Worm (Caenorhabditis elegans): ENCODE data around the gene madf-5.
A peak's percentile ranks its signal among the peaks of the same experiment; 100 is the strongest.

madf-5 gene

DNA sequence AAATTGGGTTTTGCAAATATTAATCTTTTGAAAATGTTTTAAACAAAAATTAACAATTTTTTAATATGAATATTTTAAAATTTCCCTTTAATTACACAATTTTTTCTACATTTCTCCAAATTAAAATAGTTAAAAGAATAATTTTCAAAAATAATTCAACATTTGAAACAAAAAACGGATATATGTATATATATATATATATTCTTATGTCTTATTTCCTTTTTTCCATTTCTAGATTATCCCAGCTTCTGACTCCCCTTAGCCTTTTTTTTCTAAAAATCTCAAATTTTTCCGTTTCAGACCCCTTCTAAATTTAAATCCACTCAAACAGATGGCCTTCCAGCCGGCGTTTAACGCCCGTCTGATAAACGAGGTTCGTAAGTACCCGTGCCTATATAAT lies at the start of gene madf-5:
madf-5 (plus strand) TSS at position 301 of the 400 bp plus-strand sequence.
- no peak for TF ChIP-seq ztf-23 (GFP tag; IDR thresholded peaks at IDR 0.05)
- TF ChIP-seq T22C8.4 (GFP tag; IDR thresholded peaks at IDR 0.05) = no peak
- TF ChIP-seq cog-1 (tag; optimal IDR thresholded peaks at IDR 0.05) = no peak
- no peak for TF ChIP-seq med-1 (GFP tag; optimal IDR thresholded peaks at IDR 0.05; ENCODE audit: insufficient read depth)
- TF ChIP-seq tab-1 (GFP tag; IDR thresholded peaks at IDR 0.05) = no peak

DNA sequence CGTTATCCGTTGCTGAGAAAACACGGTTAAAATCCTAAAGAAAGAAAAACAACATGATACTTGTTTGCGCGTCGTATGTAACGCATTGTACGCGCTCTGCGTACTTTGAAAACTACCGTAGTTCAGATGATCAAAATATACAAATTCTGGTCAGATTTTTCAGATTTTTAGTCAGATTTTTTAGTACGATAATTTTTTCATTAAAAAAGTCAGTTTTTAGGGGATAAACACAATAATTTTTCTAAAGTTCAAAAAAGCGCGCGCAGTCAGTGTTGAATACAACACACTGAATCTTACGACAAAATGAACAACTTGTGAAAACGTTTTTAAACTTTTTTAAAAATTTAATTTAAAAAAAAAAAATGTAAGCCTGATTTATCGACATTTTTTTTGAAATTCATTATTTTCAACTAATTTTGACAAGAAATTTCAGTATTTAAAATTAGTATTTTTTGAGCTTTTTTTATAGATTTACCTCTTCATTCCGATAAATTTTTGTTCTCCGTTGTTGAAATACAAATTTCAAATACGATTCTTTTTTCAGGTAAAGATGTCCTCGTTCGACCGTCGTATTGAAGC lies 49.7 kb upstream of the madf-5 start, which contains the start of gene pot-2:
pot-2 (plus strand) TSS at position 529 of the 579 bp plus-strand sequence.
- TF ChIP-seq ref-1 (GFP tag; conservative IDR thresholded peaks at IDR 0.05) = no peak
- no peak for TF ChIP-seq med-1 (GFP tag; optimal IDR thresholded peaks at IDR 0.05; ENCODE audit: insufficient read depth)
- no peak for TF ChIP-seq ztf-23 (GFP tag; IDR thresholded peaks at IDR 0.05)

DNA sequence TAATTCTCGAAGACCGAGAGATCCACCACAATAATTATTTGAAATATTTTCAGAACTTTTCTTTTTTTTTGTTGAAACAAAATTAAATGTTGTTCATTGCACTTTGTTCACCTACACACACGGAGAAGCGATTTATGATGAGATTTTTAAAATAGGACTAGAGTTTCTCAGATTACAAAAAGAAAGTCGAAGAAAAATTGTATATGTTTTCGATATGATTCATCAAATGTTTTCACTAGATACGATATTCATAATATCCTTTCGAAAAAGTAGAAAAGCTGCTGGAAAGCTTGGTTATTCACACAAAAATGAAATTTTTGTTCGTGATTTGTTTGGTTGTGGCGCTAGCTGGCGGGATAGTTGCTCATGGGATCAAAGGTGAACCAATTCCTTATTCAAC lies 48.4 kb upstream of the madf-5 start, which contains the start of gene F57C2.4:
F57C2.4 (plus strand) TSS at position 301 of the 400 bp plus-strand sequence.
- TF ChIP-seq T22C8.4 (GFP tag; IDR thresholded peaks at IDR 0.05) (no peak), cog-1 (tag; optimal IDR thresholded peaks at IDR 0.05) (no peak), tab-1 (GFP tag; IDR thresholded peaks at IDR 0.05) (no peak), ztf-29 (GFP tag; IDR thresholded peaks at IDR 0.05) (no peak), med-1 (GFP tag; optimal IDR thresholded peaks at IDR 0.05; ENCODE audit: insufficient read depth) (no peak), klf-2 (GFP tag; conservative IDR thresholded peaks at IDR 0.05) (no peak), ztf-23 (GFP tag; IDR thresholded peaks at IDR 0.05) (no peak), flt-1 (GFP tag; IDR thresholded peaks at IDR 0.05) (no peak), ref-1 (GFP tag; conservative IDR thresholded peaks at IDR 0.05) (no peak)

DNA sequence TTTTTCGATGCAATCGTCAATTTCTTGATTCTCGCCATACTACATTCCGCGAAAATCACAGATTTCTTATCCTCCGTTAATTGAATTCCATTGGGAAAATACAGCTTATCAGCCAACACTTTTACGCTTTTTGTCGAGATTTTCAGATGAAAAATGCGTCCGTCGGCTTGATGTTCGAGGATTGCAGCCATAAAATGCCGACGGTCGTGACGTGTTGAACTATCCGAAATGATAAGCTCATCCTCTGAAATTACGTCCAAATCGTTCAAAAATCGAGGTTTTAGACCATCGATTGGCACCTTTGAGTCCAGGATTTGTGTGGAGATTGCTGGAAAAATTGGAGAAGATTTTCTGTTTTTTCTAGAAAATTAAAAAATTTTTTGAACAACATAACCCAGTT lies 46.3 kb upstream of the madf-5 start:
- TF ChIP-seq cog-1 (tag; optimal IDR thresholded peaks at IDR 0.05) (no peak), T22C8.4 (GFP tag; IDR thresholded peaks at IDR 0.05) (no peak), ztf-29 (GFP tag; IDR thresholded peaks at IDR 0.05) (no peak), med-1 (GFP tag; optimal IDR thresholded peaks at IDR 0.05; ENCODE audit: insufficient read depth) (no peak), klf-2 (GFP tag; conservative IDR thresholded peaks at IDR 0.05) (no peak), tab-1 (GFP tag; IDR thresholded peaks at IDR 0.05) (no peak), ref-1 (GFP tag; conservative IDR thresholded peaks at IDR 0.05) (no peak), flt-1 (GFP tag; IDR thresholded peaks at IDR 0.05) (no peak), ztf-23 (GFP tag; IDR thresholded peaks at IDR 0.05) (no peak)

DNA sequence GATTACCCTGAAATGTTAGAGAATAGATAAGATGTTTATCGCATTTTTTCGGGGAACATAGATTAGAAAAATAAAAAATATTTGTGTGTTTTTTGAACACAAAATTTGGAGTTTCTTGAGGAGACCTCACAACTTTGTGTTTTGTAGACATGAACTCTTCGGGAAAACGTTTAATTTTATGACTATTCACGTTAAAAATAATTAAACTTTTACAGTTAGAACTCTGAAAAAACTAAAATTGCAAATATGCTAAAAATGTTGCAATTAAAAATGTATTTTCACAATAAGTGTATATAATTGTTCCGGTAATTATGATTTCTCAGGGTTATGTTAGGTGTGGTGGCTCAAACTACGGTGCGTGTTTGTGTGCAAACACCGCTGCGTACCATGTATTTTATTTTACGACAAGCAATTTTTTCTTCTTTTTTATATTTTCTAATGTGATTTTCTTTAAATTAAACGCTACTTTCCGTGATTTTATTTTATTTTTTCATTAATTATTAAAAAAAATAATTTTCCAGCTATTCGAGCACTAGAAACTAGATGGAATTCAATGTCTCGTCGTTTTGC lies 45.1 kb upstream of the madf-5 start, which contains the start of the genes F57C2.5 and spat-1:
F57C2.5 (minus strand) TSS at position 7 of the 570 bp plus-strand sequence.
spat-1 (plus strand) TSS at position 520 of the 570 bp plus-strand sequence.
- TF ChIP-seq tab-1 (GFP tag; IDR thresholded peaks at IDR 0.05) (no peak), cog-1 (tag; optimal IDR thresholded peaks at IDR 0.05) (peak; percentile 93), klf-2 (GFP tag; conservative IDR thresholded peaks at IDR 0.05) (peak; percentile 67; the same call in 1 of the 2 replicates), ref-1 (GFP tag; conservative IDR thresholded peaks at IDR 0.05) (no peak), flt-1 (GFP tag; IDR thresholded peaks at IDR 0.05) (0 out of 2 replicates have a peak, but pooled peaks have one; percentile 6), ztf-29 (GFP tag; IDR thresholded peaks at IDR 0.05) (no peak), med-1 (GFP tag; optimal IDR thresholded peaks at IDR 0.05; ENCODE audit: insufficient read depth) (no peak), ztf-23 (GFP tag; IDR thresholded peaks at IDR 0.05) (peak; percentile 63), T22C8.4 (GFP tag; IDR thresholded peaks at IDR 0.05) (no peak)

DNA sequence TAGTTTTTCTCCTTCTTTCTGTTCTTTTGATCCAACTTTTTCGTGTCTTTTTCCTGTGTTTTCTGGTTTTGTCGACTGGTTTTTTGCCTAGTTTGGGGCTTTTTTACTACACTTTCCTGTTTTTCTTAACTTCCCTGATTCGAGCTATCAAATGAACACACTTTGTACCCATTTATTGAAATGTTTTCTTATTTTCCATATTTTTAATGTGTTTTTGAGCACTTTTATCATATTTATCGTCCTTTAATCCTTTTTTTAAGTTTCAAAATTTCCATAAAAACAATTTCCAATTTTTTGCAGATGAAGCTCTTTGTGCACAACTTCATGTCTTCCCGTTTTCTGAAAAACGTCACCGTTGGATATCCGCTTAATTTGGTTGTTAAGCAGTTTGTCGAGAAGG lies 39.4 kb upstream of the madf-5 start, which contains the start of gene C04H5.1:
C04H5.1 (plus strand) TSS at position 301 of the 400 bp plus-strand sequence.
- TF ChIP-seq tab-1 (GFP tag; IDR thresholded peaks at IDR 0.05) (no peak), med-1 (GFP tag; optimal IDR thresholded peaks at IDR 0.05; ENCODE audit: insufficient read depth) (no peak), klf-2 (GFP tag; conservative IDR thresholded peaks at IDR 0.05) (no peak), cog-1 (tag; optimal IDR thresholded peaks at IDR 0.05) (no peak), flt-1 (GFP tag; IDR thresholded peaks at IDR 0.05) (no peak), ztf-29 (GFP tag; IDR thresholded peaks at IDR 0.05) (no peak), T22C8.4 (GFP tag; IDR thresholded peaks at IDR 0.05) (no peak), ref-1 (GFP tag; conservative IDR thresholded peaks at IDR 0.05) (no peak), ztf-23 (GFP tag; IDR thresholded peaks at IDR 0.05) (no peak)

DNA sequence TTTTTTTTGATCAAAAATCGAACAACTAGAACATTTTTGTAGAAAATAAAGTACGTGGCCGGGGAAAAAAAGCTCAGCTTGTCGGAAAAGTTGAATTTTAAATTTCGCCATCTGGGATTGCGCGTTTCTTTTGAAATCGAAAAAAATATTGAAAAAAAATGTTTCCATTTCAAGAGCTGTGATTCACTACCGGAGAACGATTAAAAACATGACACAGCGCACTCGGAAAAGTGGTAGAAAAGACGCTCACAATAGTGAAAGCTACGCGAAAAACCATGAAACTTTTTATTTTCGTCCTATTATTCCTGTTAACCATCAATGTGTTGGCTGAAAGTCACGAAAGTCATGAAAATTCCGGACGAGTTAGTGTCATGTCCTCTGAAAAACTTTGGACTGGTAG lies 35.7 kb upstream of the madf-5 start, which contains the start of the genes clec-147 and C04H5.7:
clec-147 (minus strand) TSS at position 101 of the 400 bp plus-strand sequence.
C04H5.7 (plus strand) TSS at position 219 of the 400 bp plus-strand sequence.
- no peak for TF ChIP-seq T22C8.4 (GFP tag; IDR thresholded peaks at IDR 0.05)
- no peak for TF ChIP-seq flt-1 (GFP tag; IDR thresholded peaks at IDR 0.05)
- no peak for TF ChIP-seq ref-1 (GFP tag; conservative IDR thresholded peaks at IDR 0.05)
- no peak for TF ChIP-seq ztf-23 (GFP tag; IDR thresholded peaks at IDR 0.05)
- no peak for TF ChIP-seq klf-2 (GFP tag; conservative IDR thresholded peaks at IDR 0.05)
- TF ChIP-seq ztf-29 (GFP tag; IDR thresholded peaks at IDR 0.05) = no peak
- no peak for TF ChIP-seq cog-1 (tag; optimal IDR thresholded peaks at IDR 0.05)
- no peak for TF ChIP-seq med-1 (GFP tag; optimal IDR thresholded peaks at IDR 0.05; ENCODE audit: insufficient read depth)
- TF ChIP-seq tab-1 (GFP tag; IDR thresholded peaks at IDR 0.05) = no peak

DNA sequence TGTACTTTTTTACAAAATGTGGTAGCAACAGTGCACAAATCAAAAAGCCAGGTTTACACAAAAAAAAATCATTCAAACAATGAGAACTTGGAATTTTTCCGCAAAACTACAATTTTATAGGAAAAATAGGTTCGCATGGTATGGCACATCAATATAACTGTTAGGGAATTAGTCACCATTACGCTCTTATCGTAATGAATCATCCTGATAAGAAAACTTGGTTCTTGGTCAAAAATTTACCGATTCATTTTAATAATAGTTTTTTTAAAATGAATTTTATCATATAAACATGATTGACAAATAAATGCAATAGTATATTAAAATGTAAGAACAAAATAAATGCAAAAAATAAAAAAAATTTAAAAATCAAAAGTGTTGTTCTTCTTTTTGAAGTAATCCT lies 32.9 kb upstream of the madf-5 start:
- no peak for TF ChIP-seq ztf-23 (GFP tag; IDR thresholded peaks at IDR 0.05)
- TF ChIP-seq flt-1 (GFP tag; IDR thresholded peaks at IDR 0.05) = no peak
- TF ChIP-seq med-1 (GFP tag; optimal IDR thresholded peaks at IDR 0.05; ENCODE audit: insufficient read depth) = no peak
- TF ChIP-seq klf-2 (GFP tag; conservative IDR thresholded peaks at IDR 0.05) = no peak
- no peak for TF ChIP-seq tab-1 (GFP tag; IDR thresholded peaks at IDR 0.05)
- TF ChIP-seq ref-1 (GFP tag; conservative IDR thresholded peaks at IDR 0.05) = no peak
- no peak for TF ChIP-seq cog-1 (tag; optimal IDR thresholded peaks at IDR 0.05)

DNA sequence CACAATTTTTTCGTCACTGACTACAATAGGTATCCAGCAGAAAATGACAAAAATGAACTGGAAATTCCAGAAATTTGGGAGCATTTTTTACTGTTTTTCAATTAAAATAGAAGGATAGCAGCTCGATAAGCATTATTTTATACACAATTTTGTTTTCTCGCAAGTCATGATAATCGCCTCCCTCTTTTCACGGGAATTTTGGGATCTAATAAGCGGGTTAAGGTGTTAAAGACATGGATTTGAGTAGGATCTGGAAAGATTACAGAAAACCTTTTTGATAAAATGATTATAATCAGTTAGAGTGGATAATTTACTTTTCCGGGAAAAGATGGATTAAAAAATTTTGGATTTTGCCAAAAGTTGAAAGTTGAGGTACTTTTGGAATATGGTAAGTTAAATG lies 24.7 kb upstream of the madf-5 start, which contains the start of gene gcy-29:
gcy-29 (minus strand) TSS at position 101 of the 400 bp plus-strand sequence.
- TF ChIP-seq tab-1 (GFP tag; IDR thresholded peaks at IDR 0.05) (no peak), cog-1 (tag; optimal IDR thresholded peaks at IDR 0.05) (no peak), ztf-23 (GFP tag; IDR thresholded peaks at IDR 0.05) (no peak), med-1 (GFP tag; optimal IDR thresholded peaks at IDR 0.05; ENCODE audit: insufficient read depth) (no peak), ztf-29 (GFP tag; IDR thresholded peaks at IDR 0.05) (no peak), ref-1 (GFP tag; conservative IDR thresholded peaks at IDR 0.05) (no peak), klf-2 (GFP tag; conservative IDR thresholded peaks at IDR 0.05) (no peak), flt-1 (GFP tag; IDR thresholded peaks at IDR 0.05) (no peak), T22C8.4 (GFP tag; IDR thresholded peaks at IDR 0.05) (no peak)

All from whole organism, midembryonic.